Worm (Caenorhabditis elegans) whole organism, L3 larva: ENCODE results near the gene F12A10.8.
A peak's percentile ranks its signal among the peaks of the same experiment; 100 is the strongest.

ENCODE experiments used
- R02D3.7 ChIP-seq: fragments of 150-350 bp; optimal IDR thresholded peaks from 2 replicates; lab custom pipeline; 2014; ENCODE audit warnings: missing biosample characterization, missing genetic modification characterization
- aly-2 ChIP-seq: fragments of 150-350 bp; optimal IDR thresholded peaks from 2 replicates; lab custom pipeline; 2014; ENCODE audit warnings: missing biosample characterization, missing genetic modification characterization
- ama-1 ChIP-seq: fragments of 150-350 bp; optimal IDR thresholded peaks from 2 replicates; lab custom pipeline; 2018
- ceh-16 ChIP-seq: sonication (generic microtip); optimal IDR thresholded peaks from 2 replicates; lab custom pipeline; 2017; ENCODE audit warnings: missing biosample characterization, missing genetic modification characterization
- ceh-28 ChIP-seq: fragments of 150-350 bp; optimal IDR thresholded peaks from 2 replicates; lab custom pipeline; 2014; ENCODE audit warnings: missing biosample characterization, missing genetic modification reagents, missing genetic modification characterization
- ceh-82 ChIP-seq: fragments of 150-350 bp; optimal IDR thresholded peaks from 2 replicates; lab custom pipeline; 2014; ENCODE audit warnings: missing biosample characterization, missing genetic modification characterization
- ceh-9 ChIP-seq: sonication (generic microtip); optimal IDR thresholded peaks from 2 replicates; lab custom pipeline; 2018; ENCODE audit warnings: missing biosample characterization, missing genetic modification characterization
- daf-12 ChIP-seq: fragments of 150-350 bp; optimal IDR thresholded peaks from 2 replicates; lab custom pipeline; 2014; ENCODE audit warnings: missing biosample characterization, missing genetic modification reagents, missing genetic modification characterization
- egl-27 ChIP-seq: sonication (generic microtip); optimal IDR thresholded peaks from 4 replicates; lab custom pipeline; 2017; ENCODE audit warnings: missing biosample characterization, missing genetic modification reagents, missing genetic modification characterization
- egl-5 ChIP-seq: fragments of 150-350 bp; optimal IDR thresholded peaks from 2 replicates; lab custom pipeline; 2017; ENCODE audit warnings: missing biosample characterization, missing genetic modification reagents, missing genetic modification characterization, inconsistent platforms
- elt-1 ChIP-seq: fragments of 150-350 bp; optimal IDR thresholded peaks from 2 replicates; lab custom pipeline; 2014; ENCODE audit warnings: missing biosample characterization, missing genetic modification characterization
- elt-2 ChIP-seq: sonication (generic microtip); optimal IDR thresholded peaks from 2 replicates; lab custom pipeline; 2016; ENCODE audit warnings: missing genetic modification reagents, mild to moderate bottlenecking, missing genetic modification characterization, missing compliant biosample characterization
- fkh-2 ChIP-seq: fragments of 150-350 bp; optimal IDR thresholded peaks from 2 replicates; lab custom pipeline; 2014; ENCODE audit warnings: missing biosample characterization, missing genetic modification reagents, missing genetic modification characterization
- fos-1 ChIP-seq: fragments of 150-350 bp; optimal IDR thresholded peaks from 2 replicates; lab custom pipeline; 2014; ENCODE audit warnings: missing biosample characterization, missing genetic modification characterization
- hmg-11 ChIP-seq: sonication (generic microtip); optimal IDR thresholded peaks from 2 replicates; lab custom pipeline; 2016; ENCODE audit warnings: missing genetic modification characterization, missing compliant biosample characterization
- lin-15B ChIP-seq: fragments of 150-350 bp; optimal IDR thresholded peaks from 2 replicates; lab custom pipeline; 2014; ENCODE audit warnings: missing biosample characterization, missing genetic modification characterization
- lin-39 ChIP-seq: fragments of 150-350 bp; optimal IDR thresholded peaks from 2 replicates; lab custom pipeline; 2018; ENCODE audit warnings: missing biosample characterization, missing genetic modification reagents, missing genetic modification characterization
- lsy-12 ChIP-seq: sonication (generic microtip); optimal IDR thresholded peaks from 2 replicates; lab custom pipeline; 2016; ENCODE audit warnings: mild to moderate bottlenecking, missing genetic modification characterization, missing compliant biosample characterization
- mml-1 ChIP-seq: fragments of 150-350 bp; sonication (generic microtip); optimal IDR thresholded peaks from 3 replicates; lab custom pipeline; 2014; ENCODE audit warnings: missing biosample characterization, missing genetic modification characterization
- nfya-1 ChIP-seq: sonication (generic microtip); optimal IDR thresholded peaks from 2 replicates; lab custom pipeline; 2017; ENCODE audit warnings: missing genetic modification characterization, mild to moderate bottlenecking, missing compliant biosample characterization, antibody characterized with exemption, moderate library complexity; ENCODE audit not compliant: insufficient read depth
- nhr-237 ChIP-seq: fragments of 150-350 bp; optimal IDR thresholded peaks from 2 replicates; lab custom pipeline; 2014; ENCODE audit warnings: missing biosample characterization, missing genetic modification characterization
- nhr-25 ChIP-seq: sonication (generic microtip); optimal IDR thresholded peaks from 2 replicates; lab custom pipeline; 2017; ENCODE audit warnings: missing biosample characterization, missing genetic modification characterization
- nhr-43 ChIP-seq: sonication (generic microtip); optimal IDR thresholded peaks from 2 replicates; lab custom pipeline; 2016; ENCODE audit warnings: mild to moderate bottlenecking, missing genetic modification characterization, missing compliant biosample characterization; ENCODE audit not compliant: poor library complexity, severe bottlenecking
- nhr-67 ChIP-seq: fragments of 150-350 bp; optimal IDR thresholded peaks from 2 replicates; lab custom pipeline; 2014; ENCODE audit warnings: missing biosample characterization, missing genetic modification characterization
- nhr-76 ChIP-seq: fragments of 150-350 bp; sonication (generic microtip); optimal IDR thresholded peaks from 5 replicates; lab custom pipeline; 2014; ENCODE audit warnings: missing biosample characterization, missing genetic modification characterization
- nhr-77 ChIP-seq: fragments of 150-350 bp; optimal IDR thresholded peaks from 2 replicates; lab custom pipeline; 2014; ENCODE audit warnings: missing biosample characterization, missing genetic modification characterization
- pha-4 ChIP-seq: fragments of 150-350 bp; optimal IDR thresholded peaks from 2 replicates; lab custom pipeline; 2014; ENCODE audit warnings: missing biosample characterization, missing genetic modification reagents, missing genetic modification characterization
- pqm-1 ChIP-seq: fragments of 150-350 bp; optimal IDR thresholded peaks from 2 replicates; lab custom pipeline; 2017; ENCODE audit warnings: missing biosample characterization, missing genetic modification characterization, inconsistent platforms
- sea-2 ChIP-seq: fragments of 150-350 bp; sonication (generic microtip); optimal IDR thresholded peaks from 4 replicates; lab custom pipeline; 2014; ENCODE audit warnings: missing biosample characterization, missing genetic modification reagents, missing genetic modification characterization
- skn-1 ChIP-seq: fragments of 150-350 bp; optimal IDR thresholded peaks from 2 replicates; lab custom pipeline; 2014; ENCODE audit warnings: missing biosample characterization, missing genetic modification characterization
- snpc-4 ChIP-seq: fragments of 150-350 bp; optimal IDR thresholded peaks from 2 replicates; lab custom pipeline; 2014; ENCODE audit warnings: missing biosample characterization, missing genetic modification characterization
- tbx-2 ChIP-seq: sonication (generic microtip); optimal IDR thresholded peaks from 2 replicates; lab custom pipeline; 2016; ENCODE audit warnings: mild to moderate bottlenecking, missing genetic modification characterization, missing compliant biosample characterization
- unc-39 ChIP-seq: sonication (generic microtip); optimal IDR thresholded peaks from 4 replicates; lab custom pipeline; 2017; ENCODE audit warnings: missing biosample characterization, missing genetic modification characterization
- unc-62 ChIP-seq: fragments of 150-350 bp; sonication (generic microtip); optimal IDR thresholded peaks from 4 replicates; lab custom pipeline; 2014; ENCODE audit warnings: missing biosample characterization, missing genetic modification reagents, missing genetic modification characterization
- ztf-4 ChIP-seq: fragments of 150-350 bp; optimal IDR thresholded peaks from 2 replicates; lab custom pipeline; 2014; ENCODE audit warnings: missing biosample characterization, missing genetic modification characterization

The F12A10.8 gene

DNA sequence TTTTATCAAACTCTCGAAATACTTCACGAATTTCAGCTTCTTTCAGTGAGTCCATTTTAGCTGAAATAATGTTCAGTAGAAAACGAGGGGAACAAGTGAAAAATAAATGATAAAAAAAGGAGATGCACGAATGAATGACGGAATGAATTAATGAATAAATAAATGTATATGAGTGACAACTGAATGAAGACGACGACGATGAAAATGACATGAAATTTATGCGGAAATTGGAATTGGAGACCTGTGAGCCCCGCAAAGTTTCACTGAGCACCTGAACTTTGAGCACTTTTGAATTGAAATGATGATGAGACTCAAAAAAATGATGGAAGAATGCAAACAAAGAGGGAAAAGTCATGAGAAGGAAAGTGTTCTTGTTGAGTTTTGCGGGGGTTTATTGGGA is 18.9 kb downstream of the F12A10.8 start, which contains the start of gene cal-8:
Gene cal-8 (minus strand): TSS at position 60 of the 400 bp plus-strand sequence.
- TF ChIP-seq elt-1 (tag; lab: Kevin White, UChicago) (no peak), pha-4 (tag; lab: Kevin White, UChicago) (no peak), nhr-76 (no peak), lsy-12 (tag; lab: Kevin White, UChicago) (no peak), nhr-43 (tag; lab: Kevin White, UChicago) (no peak), nhr-237 (tag; lab: Kevin White, UChicago) (no peak), aly-2 (tag; lab: Kevin White, UChicago) (no peak), R02D3.7 (no peak), skn-1 (tag; lab: Kevin White, UChicago) (no peak), snpc-4 (tag; lab: Kevin White, UChicago) (no peak), tbx-2 (tag; lab: Kevin White, UChicago) (no peak), ceh-9 (tag; lab: Kevin White, UChicago) (no peak), egl-5 (tag; lab: Kevin White, UChicago) (no peak)
- TF ChIP-seq, all 47 proteins: peak for 0

DNA sequence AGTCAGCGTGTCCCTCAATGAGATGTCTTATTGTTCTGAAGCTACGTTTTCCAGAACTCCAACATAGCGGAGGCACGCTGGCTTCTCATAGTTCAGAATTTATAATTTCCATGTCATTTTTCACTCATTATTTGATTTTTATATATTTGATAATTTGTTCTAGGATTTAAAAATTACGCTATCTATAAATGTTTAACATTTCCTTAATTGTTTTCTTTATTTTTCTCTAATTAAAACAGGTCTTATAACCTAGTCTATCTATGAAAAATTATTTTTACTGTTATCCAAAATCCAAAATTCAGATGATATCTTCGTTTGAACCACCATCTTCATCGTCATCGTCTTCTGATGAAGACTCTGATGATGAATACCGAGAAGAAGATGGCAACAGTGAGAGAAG is 22.5 kb downstream of the F12A10.8 start, which contains the start of gene F56D1.1:
Gene F56D1.1 (plus strand): TSS at position 301 of the 400 bp plus-strand sequence.
- TF ChIP-seq ztf-4 (tag; lab: Kevin White, UChicago) = no peak
- TF ChIP-seq snpc-4 (tag; lab: Kevin White, UChicago) = no peak
- no peak for TF ChIP-seq elt-1 (tag; lab: Kevin White, UChicago)
- no peak for TF ChIP-seq pha-4 (tag; lab: Kevin White, UChicago)
- TF ChIP-seq R02D3.7 = no peak
- no peak for TF ChIP-seq sea-2 (GFP tag; lab: Kevin White, UChicago)

- TF ChIP-seq ama-1 (lab: Kevin White, UChicago) (no peak), fos-1 (tag; lab: Kevin White, UChicago) (no peak), elt-1 (tag; lab: Kevin White, UChicago) (no peak), ceh-16 (no peak), nhr-77 (tag; lab: Kevin White, UChicago) (no peak), nhr-237 (tag; lab: Kevin White, UChicago) (no peak), mml-1 (tag; lab: Kevin White, UChicago) (no peak), nhr-43 (tag; lab: Kevin White, UChicago) (no peak), skn-1 (tag; lab: Kevin White, UChicago) (no peak), fkh-2 (no peak), hmg-11 (tag; lab: Kevin White, UChicago) (no peak), elt-2 (no peak), pha-4 (tag; lab: Kevin White, UChicago) (no peak), pqm-1 (no peak), ceh-28 (tag; lab: Kevin White, UChicago) (no peak), nhr-67 (tag; lab: Kevin White, UChicago) (no peak), unc-62 (no peak), unc-39 (tag; lab: Kevin White, UChicago) (no peak)
Observed at ce11 chrII:5474946-5475345, 25.9 kb downstream of the F12A10.8 start, which contains the start of gene ilcr-2. ilcr-2 (plus strand) TSS chrII:5475246.

ce11 chrII:5473946-5474423 is 26.9 kb downstream of the F12A10.8 start, which contains the start of gene mrps-16:
mrps-16 (plus strand) TSS chrII:5474373.
- TF ChIP-seq ceh-82 (tag; lab: Kevin White, UChicago) = no peak
- TF ChIP-seq R02D3.7 = peak; percentile 26
- TF ChIP-seq lin-15B (tag; lab: Kevin White, UChicago) = peak; percentile 40
- peak; percentile 77 for TF ChIP-seq hmg-11 (tag; lab: Kevin White, UChicago)
- no peak for TF ChIP-seq nhr-67 (tag; lab: Kevin White, UChicago)
- TF ChIP-seq ceh-28 (tag; lab: Kevin White, UChicago) = peak; percentile 22
- TF ChIP-seq nhr-43 (tag; lab: Kevin White, UChicago) = peak; percentile 22
- TF ChIP-seq nfya-1 (tag; lab: Kevin White, UChicago) = peak; percentile 53
- TF ChIP-seq elt-2 = no peak
- TF ChIP-seq daf-12 (tag; lab: Kevin White, UChicago) = no peak
- peak; percentile 44 for TF ChIP-seq nhr-25
- peak; percentile 17 for TF ChIP-seq lin-39 (tag; lab: Kevin White, UChicago)
- TF ChIP-seq egl-5 (tag; lab: Kevin White, UChicago) = peak; percentile 8
- no peak for TF ChIP-seq egl-27 (tag; lab: Kevin White, UChicago)
- TF ChIP-seq, all 47 proteins: peak for 9
